Worm (Caenorhabditis elegans) whole organism, dauer: ENCODE data around the gene srh-4.

Experiments used
- unc-62 ChIP-seq: sonication (generic microtip); optimal IDR thresholded peaks from 2 replicates; lab custom pipeline; 2017; ENCODE audit warnings: missing biosample characterization, missing genetic modification reagents, missing genetic modification characterization

srh-4 gene

DNA sequence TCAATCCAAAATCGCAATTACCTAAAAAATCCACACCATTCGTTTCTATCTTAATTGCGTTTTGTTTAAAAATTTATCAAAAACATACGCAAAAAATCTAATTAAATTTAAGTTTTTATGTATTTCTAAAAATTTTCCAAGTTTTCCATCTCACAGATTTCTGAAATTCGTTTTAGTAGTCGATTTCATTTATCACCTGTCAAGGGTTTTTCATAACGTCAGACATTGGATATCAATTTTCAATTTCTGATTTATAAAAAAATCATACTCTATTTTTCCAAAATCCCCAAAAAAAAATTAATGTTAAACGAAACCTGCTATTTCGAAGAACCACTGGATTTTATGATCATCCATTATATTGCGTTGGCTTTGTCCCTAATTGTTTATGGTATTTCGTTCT, at the start of gene srh-4:
TSS of gene srh-4 (plus strand) at position 301 of the 400 bp plus-strand sequence.
- no peak for TF ChIP-seq unc-62 (GFP tag; lab: Kevin White, UChicago)

ce11 chrV:3961235-3961634, 49.0 kb upstream of the srh-4 start, which contains the start of gene cyp-34A6:
Gene cyp-34A6, minus strand, starts transcription at chrV:3961335.
- TF ChIP-seq unc-62 (GFP tag; lab: Kevin White, UChicago), result no peak

- no peak for TF ChIP-seq unc-62 (GFP tag; lab: Kevin White, UChicago)
Measured at ce11 chrV:3963715-3964114, 46.6 kb upstream of the srh-4 start, which contains the start of gene cyp-34A7. Gene cyp-34A7, minus strand, starts transcription at chrV:3963815.

ce11 chrV:3967762-3968161, 42.5 kb upstream of the srh-4 start, which contains the start of gene cyp-34A8:
Gene cyp-34A8, minus strand, starts transcription at chrV:3967823.
- no peak for TF ChIP-seq unc-62 (GFP tag; lab: Kevin White, UChicago)

DNA sequence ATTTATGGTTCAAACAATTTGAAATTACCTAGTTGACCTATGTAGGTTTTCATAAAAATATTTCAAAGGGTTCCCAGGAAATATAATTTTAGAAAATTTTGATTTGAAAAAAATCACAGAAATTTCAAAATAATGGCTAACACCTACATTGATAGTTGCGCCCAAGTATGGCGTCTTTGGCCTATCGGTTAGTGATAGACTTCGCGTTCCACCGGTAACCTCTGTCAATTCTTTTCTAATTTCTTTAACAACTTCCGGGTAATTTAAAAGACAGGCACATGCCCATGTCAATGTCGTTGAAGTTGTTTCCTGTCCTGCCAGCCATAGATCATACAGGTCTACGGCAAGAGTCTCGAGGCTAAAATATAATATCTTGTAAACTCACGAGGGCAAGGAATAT, 41.3 kb upstream of the srh-4 start:
- no peak for TF ChIP-seq unc-62 (GFP tag; lab: Kevin White, UChicago)

DNA sequence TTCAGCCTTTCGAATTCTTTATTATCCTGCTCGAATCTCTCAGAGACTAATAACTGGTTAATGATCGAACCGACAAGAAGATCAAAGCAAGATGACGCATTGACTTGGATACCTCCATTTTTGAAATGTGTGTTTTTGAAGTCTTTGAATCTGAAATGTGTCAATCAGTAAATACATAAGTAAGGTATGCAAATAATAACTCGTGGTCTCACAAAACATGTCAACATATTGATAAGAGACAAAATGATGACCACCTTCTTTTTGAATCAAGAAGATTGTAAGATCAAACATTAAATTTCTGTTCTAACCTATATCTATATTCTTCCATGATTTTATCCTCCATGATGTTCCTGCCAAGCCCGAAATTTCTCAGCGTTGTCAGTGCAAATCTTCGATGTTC, 40.6 kb upstream of the srh-4 start:
- no peak for TF ChIP-seq unc-62 (GFP tag; lab: Kevin White, UChicago)

- TF ChIP-seq unc-62 (GFP tag; lab: Kevin White, UChicago), result no peak
Measured at ce11 chrV:3970410-3970809, 39.9 kb upstream of the srh-4 start, which contains the start of gene cyp-34A9. Gene cyp-34A9, minus strand, starts transcription at chrV:3970540.

DNA sequence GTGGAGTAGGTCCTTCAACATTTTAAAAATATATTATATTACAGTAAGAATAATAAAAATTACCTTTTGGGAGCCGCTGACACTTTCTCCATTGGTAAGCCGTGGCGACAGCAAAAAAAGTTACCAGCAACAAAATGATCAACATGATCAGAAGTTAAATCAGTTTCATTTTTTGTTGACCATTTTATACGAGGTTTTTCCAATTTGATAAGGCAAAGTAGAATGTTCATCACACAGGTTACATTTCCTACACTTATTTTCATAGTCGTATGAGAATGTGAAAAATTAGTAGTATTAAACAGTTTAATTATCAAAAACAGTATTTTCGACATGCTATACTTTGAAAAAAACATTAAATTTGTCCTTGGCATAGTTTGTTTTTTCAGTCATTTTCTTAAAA, 37.4 kb upstream of the srh-4 start, which contains the start of gene cyp-34A10:
TSS of gene cyp-34A10 (minus strand) at position 146 of the 400 bp plus-strand sequence.
- no peak for TF ChIP-seq unc-62 (GFP tag; lab: Kevin White, UChicago)

ce11 chrV:3974361-3974760, 35.9 kb upstream of the srh-4 start, which contains the start of gene str-82:
Gene str-82, plus strand, starts transcription at chrV:3974661.
- TF ChIP-seq unc-62 (GFP tag; lab: Kevin White, UChicago), result no peak

ce11 chrV:3976964-3977363, 33.3 kb upstream of the srh-4 start, which contains the start of gene str-83:
Gene str-83, plus strand, starts transcription at chrV:3977264.
- TF ChIP-seq unc-62 (GFP tag; lab: Kevin White, UChicago), result no peak

DNA sequence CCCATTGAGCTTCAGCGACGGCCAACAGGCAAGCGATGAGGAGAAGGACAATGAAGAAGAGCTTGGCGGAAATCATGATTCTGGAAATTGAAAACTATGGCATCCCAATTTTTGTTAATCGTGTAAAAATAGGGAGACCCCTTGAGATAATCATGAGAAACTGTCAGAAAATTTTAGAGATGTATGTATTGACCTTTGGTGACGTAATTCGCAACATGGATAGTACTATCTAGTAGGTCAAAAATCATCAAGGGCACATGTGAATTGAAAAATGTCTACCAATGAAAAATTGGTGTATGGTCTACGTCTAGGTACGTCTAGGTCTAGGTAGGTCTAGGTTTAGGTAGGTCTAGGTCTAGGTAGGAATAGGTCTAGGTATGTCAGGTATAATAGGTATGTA, 31.2 kb upstream of the srh-4 start, which contains the start of gene nlp-34:
TSS of gene nlp-34 (minus strand) at position 82 of the 400 bp plus-strand sequence.
- TF ChIP-seq unc-62 (GFP tag; lab: Kevin White, UChicago), result no peak

DNA sequence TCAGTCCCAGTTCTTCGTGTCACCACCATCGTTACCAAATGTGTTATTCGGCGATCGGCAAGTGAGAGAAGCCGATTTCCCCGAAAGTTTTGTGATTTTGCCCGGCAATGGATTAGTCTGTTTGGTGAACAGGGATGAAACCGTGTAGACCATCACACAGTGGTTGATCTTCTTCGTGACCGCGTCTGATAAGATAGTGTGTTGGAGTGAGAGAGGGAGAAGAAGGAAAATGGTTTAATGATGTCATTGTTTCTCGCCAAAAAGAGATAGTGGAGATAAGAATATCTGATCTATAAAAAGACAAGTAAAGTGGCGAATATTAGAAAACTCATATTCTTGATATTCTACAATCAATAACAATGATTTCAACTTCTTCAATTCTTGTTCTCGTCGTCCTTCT, 30.5 kb upstream of the srh-4 start, which contains the start of gene nlp-31:
TSS of gene nlp-31 (plus strand) at position 237 of the 400 bp plus-strand sequence.
- TF ChIP-seq unc-62 (GFP tag; lab: Kevin White, UChicago), result no peak

- no peak for TF ChIP-seq unc-62 (GFP tag; lab: Kevin White, UChicago)
Measured at ce11 chrV:3980228-3980933, 29.9 kb upstream of the srh-4 start.

DNA sequence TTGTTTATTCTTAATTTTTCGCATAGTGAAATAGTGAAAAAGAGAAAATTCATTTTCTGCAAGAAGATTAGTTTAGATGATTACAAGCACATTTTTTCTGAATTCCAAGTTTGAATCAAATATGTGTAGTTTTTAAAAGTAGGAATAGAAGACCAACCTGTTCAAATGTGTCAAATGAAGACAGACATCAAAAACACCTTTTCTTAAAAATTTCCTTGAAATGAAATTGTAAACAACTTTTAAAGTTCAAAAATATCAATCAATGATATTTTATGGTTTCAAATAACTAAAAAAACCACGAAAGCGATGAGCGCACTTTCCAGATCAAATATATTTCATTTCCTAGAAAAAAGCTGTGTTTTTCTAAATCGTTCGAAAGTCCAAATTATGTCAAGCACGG, 28.6 kb upstream of the srh-4 start, which contains the start of gene nlp-30:
TSS of gene nlp-30 (plus strand) at position 301 of the 400 bp plus-strand sequence.
- TF ChIP-seq unc-62 (GFP tag; lab: Kevin White, UChicago), result no peak

DNA sequence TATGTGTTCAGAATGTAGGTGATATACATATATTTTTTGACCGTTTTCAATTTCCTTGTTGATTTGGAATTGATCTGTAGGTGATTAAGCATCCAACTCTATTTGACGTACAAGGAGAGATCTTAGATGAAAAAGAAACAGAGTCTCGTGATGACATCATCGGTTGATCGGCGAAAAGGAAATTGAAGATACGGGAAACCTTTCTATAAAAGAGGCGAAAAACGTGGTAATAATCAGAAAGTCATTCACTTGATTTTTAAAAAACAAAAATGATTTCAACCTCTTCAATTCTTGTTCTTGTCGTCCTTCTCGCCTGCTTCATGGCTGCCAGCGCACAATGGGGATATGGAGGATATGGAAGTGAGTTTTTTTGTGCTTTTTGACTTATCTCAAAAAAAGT, 26.1 kb upstream of the srh-4 start, which contains the start of gene nlp-29:
TSS of gene nlp-29 (plus strand) at position 248 of the 400 bp plus-strand sequence.
- no peak for TF ChIP-seq unc-62 (GFP tag; lab: Kevin White, UChicago)

DNA sequence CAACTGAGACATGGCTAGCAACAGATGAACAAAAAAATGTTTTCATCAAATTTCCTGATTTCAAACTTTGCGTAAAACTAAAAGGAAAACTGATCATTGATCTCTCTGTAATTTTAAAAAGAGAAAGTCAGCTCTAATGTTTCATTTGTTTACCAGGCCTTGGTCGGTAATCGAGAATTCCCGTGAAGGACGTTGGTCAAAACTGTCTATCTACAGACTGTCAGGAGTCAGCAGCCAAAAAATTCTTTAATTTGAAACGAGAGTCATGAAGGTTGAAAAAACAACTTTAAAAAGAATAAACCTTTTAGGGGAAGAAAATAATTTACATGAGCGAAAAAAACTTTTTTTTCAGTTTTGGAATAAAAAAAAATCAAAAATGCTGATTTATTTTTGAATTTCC, 25.2 kb upstream of the srh-4 start:
- no peak for TF ChIP-seq unc-62 (GFP tag; lab: Kevin White, UChicago)
